Fruit fly (Drosophila melanogaster): ENCODE results near the gene CG32816.

CG32816 gene

DNA sequence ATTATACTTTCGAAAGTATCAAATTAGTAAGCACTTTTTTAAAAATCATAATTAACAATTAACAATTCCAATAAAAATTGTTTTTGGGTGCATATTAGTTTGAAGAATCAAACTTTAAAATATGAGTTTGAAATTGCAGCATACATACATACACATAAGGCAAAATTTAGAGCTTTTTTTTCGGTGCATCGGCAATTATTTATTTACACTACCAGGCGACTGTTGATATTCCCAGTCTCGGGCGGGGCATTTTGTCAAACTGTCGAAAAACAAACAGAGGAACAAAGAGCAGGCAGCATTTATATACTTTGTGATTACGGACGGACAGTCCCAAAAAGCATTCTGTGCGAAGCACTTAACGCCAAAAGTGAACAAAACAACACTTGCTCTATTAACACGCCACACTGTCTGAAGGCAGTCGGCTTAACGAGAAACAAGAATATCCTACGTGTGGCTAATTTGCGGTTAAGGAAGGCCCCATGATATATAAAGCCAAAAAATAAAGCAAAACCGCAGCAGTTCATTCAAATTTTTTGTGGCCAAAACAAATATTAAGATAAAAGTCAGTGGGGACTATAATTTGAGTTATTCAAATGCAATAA, 108.4 kb downstream of the CG32816 start:
- TF ChIP-seq CG8478 (optimal IDR thresholded peaks at IDR 0.05) (no peak), Dll (optimal IDR thresholded peaks at IDR 0.05) (no peak), psq (optimal IDR thresholded peaks at IDR 0.05) (no peak), EcR (GFP tag; optimal IDR thresholded peaks at IDR 0.05) (no peak), usp (GFP tag; optimal IDR thresholded peaks at IDR 0.05) (no peak), pan (optimal IDR thresholded peaks at IDR 0.05) (no peak)

DNA sequence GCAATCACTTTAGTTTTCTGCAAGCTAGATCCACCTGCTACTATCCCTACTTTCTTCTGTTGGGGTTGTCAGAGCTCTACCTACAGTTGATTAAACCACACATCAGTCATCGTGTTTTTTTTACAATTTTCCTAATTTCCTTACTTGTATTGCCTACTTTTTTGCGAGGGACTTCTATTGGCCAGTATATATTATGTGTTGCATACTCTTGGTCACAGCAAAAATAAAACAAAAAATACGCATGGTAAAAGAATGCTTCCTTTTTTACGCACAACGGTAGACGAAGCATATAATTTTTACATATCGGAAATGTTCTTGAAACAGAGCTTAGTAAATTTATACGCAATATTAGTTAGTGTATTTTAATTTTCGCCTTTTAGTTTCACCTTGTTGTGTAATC, 109.1 kb downstream of the CG32816 start:
- TF ChIP-seq psq (optimal IDR thresholded peaks at IDR 0.05): no peak
- TF ChIP-seq EcR (GFP tag; optimal IDR thresholded peaks at IDR 0.05): no peak
- no peak for TF ChIP-seq Dll (optimal IDR thresholded peaks at IDR 0.05)
- no peak for TF ChIP-seq CG8478 (optimal IDR thresholded peaks at IDR 0.05)
- TF ChIP-seq usp (GFP tag; optimal IDR thresholded peaks at IDR 0.05): no peak
- no peak for TF ChIP-seq pan (optimal IDR thresholded peaks at IDR 0.05)

DNA sequence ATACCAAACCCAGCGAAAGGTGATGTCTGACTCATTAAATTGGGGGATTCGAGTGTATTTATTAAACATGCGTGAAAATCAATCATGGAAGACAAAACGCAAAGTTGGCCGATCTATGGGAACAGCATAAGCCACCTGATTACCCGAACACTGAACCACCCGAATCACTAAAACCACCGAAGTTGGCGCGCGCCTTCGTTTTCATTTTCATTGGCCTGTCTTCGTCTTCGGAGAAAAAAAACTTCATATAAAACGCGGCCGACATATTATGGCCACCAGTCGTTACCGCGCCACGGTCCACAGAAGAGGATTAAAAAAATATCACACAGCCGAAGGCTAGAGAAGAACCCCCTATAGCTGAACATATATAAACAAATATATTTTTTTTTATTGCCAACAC, 114.3 kb downstream of the CG32816 start, which contains the start of gene y:
y (plus strand) TSS at position 278 of the 400 bp plus-strand sequence.
- TF ChIP-seq Dll (optimal IDR thresholded peaks at IDR 0.05): no peak
- no peak for TF ChIP-seq psq (optimal IDR thresholded peaks at IDR 0.05)
- no peak for TF ChIP-seq usp (GFP tag; optimal IDR thresholded peaks at IDR 0.05)
- TF ChIP-seq EcR (GFP tag; optimal IDR thresholded peaks at IDR 0.05): no peak
- TF ChIP-seq pan (optimal IDR thresholded peaks at IDR 0.05): no peak
- TF ChIP-seq CG8478 (optimal IDR thresholded peaks at IDR 0.05): no peak

DNA sequence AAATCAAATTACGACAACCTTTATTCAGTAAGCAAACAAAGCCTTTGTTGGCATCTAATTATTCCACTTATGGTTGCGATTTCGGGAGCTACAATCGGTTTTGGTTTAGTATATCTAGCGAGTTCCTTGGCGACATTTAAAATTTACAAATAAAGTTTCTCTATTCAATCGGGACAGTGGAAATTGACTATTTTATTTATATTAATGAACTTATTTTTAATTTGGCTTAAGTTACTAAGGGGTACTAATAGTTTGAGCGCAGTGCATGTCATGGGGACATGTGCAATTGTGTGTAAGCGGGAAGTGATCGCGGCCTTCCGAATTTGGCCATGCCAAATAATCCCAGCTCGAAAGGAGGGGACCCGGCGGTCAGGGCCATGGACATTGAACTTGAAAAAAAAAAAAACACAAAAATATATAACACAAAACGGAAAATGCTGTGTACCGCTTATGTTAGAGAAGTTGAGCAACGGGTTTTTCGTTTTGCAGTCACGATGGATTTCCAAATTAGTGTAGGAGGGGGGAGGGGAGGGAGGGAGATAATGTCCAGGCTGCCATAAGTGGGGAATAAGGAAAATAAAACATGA, 116.5 kb downstream of the CG32816 start:
- no peak for TF ChIP-seq pan (optimal IDR thresholded peaks at IDR 0.05)
- no peak for TF ChIP-seq CG8478 (optimal IDR thresholded peaks at IDR 0.05)
- no peak for TF ChIP-seq usp (GFP tag; optimal IDR thresholded peaks at IDR 0.05)
- TF ChIP-seq EcR (GFP tag; optimal IDR thresholded peaks at IDR 0.05): no peak
- TF ChIP-seq psq (optimal IDR thresholded peaks at IDR 0.05): no peak
- TF ChIP-seq Dll (optimal IDR thresholded peaks at IDR 0.05): no peak

DNA sequence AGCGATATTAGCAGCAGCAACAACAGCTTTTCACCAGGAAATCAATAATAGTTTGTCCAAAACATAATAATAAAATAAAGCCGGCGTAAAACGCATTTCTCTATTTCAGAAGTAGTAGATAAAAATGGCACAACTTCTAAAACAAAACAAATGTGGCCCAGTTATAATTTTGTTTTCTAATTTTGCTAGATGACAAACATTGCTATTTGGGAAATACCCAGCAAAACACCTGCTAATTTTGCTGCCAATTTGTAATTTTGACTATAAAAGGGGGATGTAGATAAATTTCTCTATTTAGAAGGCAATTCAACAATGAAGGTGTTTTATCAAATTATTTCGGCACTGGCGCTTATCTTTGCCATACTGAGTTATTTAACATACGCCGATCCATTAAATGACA, 117.8 kb downstream of the CG32816 start, which contains the start of gene CG43182:
CG43182 (plus strand) TSS at position 301 of the 400 bp plus-strand sequence.
- TF ChIP-seq Dll (optimal IDR thresholded peaks at IDR 0.05) (no peak), psq (optimal IDR thresholded peaks at IDR 0.05) (no peak), EcR (GFP tag; optimal IDR thresholded peaks at IDR 0.05) (no peak), usp (GFP tag; optimal IDR thresholded peaks at IDR 0.05) (no peak), CG8478 (optimal IDR thresholded peaks at IDR 0.05) (no peak), pan (optimal IDR thresholded peaks at IDR 0.05) (no peak)

DNA sequence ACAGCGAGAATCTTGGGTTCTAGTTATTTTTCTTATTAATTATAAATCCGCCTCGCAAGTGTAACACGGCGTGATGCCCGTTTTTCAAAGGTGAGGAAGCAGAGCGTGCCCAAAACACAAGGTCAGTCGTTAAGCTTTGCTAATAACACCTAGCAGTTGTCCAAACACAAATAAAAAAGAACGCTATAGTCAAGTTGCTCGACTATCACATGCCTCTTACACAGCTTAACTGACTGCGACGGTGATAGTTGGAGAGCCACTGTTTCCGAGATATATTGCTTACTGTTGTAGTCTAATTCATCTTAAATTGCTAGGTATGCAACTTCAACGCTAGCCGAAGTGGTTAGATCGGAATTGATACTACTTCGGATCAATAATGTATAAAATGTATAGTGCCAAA, 118.9 kb downstream of the CG32816 start:
- TF ChIP-seq EcR (GFP tag; optimal IDR thresholded peaks at IDR 0.05) (no peak), CG8478 (optimal IDR thresholded peaks at IDR 0.05) (no peak), usp (GFP tag; optimal IDR thresholded peaks at IDR 0.05) (no peak), psq (optimal IDR thresholded peaks at IDR 0.05) (no peak), pan (optimal IDR thresholded peaks at IDR 0.05) (no peak), Dll (optimal IDR thresholded peaks at IDR 0.05) (no peak)

DNA sequence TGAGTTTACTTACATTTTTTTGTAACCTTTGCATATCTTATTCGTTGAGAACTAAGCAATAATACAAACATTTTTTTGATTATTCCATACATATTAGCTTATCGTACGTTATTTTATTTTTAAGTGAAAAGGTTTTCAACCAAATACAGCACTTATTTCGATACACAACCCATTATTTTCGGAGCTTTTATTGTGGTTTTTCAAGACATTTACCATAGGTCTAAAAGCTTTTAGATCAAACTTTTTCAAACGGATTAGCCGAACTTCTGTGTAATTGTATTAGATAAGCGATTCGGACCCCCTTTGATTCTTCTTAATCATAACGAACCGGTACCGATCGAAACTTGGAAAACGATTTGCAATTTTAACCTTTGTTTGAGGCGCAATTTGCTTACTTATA, 119.6 kb downstream of the CG32816 start:
- no peak for TF ChIP-seq pan (optimal IDR thresholded peaks at IDR 0.05)
- no peak for TF ChIP-seq usp (GFP tag; optimal IDR thresholded peaks at IDR 0.05)
- TF ChIP-seq Dll (optimal IDR thresholded peaks at IDR 0.05): no peak
- no peak for TF ChIP-seq EcR (GFP tag; optimal IDR thresholded peaks at IDR 0.05)
- TF ChIP-seq CG8478 (optimal IDR thresholded peaks at IDR 0.05): no peak
- no peak for TF ChIP-seq psq (optimal IDR thresholded peaks at IDR 0.05)

DNA sequence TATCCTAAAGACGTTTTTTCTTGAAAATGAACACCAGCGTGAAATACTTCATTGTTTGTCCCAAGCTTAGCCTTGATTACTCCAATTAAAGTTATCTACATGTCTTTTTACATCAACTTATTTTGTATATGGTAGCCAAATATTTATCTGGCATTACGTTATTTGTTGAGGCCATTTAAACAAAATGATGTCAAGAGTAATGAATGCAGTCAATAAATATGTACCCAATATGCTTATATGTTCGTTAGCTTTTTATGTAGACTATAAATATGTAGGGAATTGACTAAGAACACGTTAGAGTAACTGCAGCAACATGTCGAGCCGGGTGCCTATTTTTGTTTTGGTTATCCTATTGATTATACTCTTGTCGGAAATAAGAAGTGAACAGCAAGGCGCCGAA, 120.3 kb downstream of the CG32816 start, which contains the start of gene CG43181:
CG43181 (plus strand) TSS at position 301 of the 400 bp plus-strand sequence.
- no peak for TF ChIP-seq EcR (GFP tag; optimal IDR thresholded peaks at IDR 0.05)
- TF ChIP-seq psq (optimal IDR thresholded peaks at IDR 0.05): no peak
- no peak for TF ChIP-seq CG8478 (optimal IDR thresholded peaks at IDR 0.05)
- TF ChIP-seq Dll (optimal IDR thresholded peaks at IDR 0.05): no peak

DNA sequence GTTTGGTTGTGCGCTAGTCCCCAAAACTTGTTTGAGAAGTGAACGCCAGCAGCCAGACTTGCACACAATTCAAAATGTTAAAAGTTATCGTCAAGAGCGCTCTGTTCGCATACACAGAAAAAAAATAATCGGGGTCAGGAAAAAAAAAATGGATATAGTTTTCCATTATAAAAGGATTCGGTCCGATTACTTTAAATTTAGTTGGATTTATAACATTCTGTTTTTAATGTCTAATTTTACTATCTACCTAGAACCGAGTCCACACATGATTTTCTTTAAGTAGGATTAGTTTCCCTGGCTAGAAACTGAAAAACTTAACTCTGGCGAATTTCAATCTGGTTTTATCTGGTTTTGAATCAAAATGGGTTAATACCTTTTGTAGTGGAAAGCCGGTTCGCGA, 125.3 kb downstream of the CG32816 start:
- TF ChIP-seq psq (optimal IDR thresholded peaks at IDR 0.05): no peak

DNA sequence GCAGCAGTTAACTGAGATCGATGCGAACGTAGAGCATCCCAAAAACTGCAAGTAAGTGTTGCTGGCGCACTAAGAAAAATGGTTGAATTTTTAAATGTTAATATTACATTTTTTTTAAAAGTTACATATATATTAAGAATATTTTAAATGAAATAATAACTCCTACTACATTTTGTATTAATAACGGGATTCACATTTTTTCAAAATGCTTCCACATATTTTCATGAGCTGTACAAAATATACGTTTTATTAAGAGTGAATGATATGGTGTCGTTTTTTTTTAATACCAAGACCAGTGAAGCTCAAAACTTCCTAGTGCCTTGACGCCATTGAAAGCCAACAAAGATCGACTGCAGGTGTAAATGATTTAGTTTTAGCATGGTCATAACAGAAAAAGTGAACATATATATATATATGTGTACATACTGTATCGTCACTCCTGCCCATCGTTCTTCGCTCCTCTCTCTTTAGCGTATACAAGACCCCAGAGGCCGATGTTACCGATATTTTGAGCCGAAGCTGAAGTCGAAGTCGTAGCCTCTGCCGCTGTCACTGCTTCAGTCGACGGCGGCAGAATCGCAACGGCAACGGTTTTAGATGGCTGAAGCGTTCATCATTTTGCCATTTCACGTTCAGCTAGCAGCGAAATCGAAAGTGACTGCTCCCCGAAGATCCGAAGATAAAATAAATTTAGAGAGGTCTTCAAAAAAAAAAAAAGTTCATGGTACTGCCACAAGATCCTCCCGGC, 127.9 kb downstream of the CG32816 start:
- no peak for TF ChIP-seq usp (GFP tag; optimal IDR thresholded peaks at IDR 0.05)
- no peak for TF ChIP-seq pan (optimal IDR thresholded peaks at IDR 0.05)
- TF ChIP-seq Dll (optimal IDR thresholded peaks at IDR 0.05): no peak
- no peak for TF ChIP-seq CG8478 (optimal IDR thresholded peaks at IDR 0.05)
- no peak for TF ChIP-seq EcR (GFP tag; optimal IDR thresholded peaks at IDR 0.05)
- TF ChIP-seq psq (optimal IDR thresholded peaks at IDR 0.05): no peak

DNA sequence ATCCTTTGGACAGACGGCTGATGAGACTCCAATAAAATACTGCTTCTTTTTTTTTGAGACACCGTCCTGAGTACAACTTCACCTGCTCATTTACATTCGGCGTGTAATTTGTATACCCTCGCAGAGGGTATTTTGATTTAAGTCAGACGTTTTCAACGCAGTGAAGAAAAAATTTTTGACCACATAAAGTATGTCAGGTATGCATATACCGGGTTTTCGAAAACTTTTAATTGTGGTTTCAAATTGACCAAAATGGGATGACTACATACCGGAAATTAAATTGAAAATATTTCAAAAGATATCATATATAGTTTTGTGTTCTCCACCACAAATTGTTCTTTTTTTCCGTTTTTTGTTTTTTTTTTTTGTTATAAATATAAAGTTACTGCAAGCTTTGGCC, 129.7 kb downstream of the CG32816 start:
- TF ChIP-seq pan (optimal IDR thresholded peaks at IDR 0.05): no peak
- TF ChIP-seq psq (optimal IDR thresholded peaks at IDR 0.05): no peak
- TF ChIP-seq EcR (GFP tag; optimal IDR thresholded peaks at IDR 0.05): no peak
- TF ChIP-seq CG8478 (optimal IDR thresholded peaks at IDR 0.05): no peak
- TF ChIP-seq Dll (optimal IDR thresholded peaks at IDR 0.05): no peak
- no peak for TF ChIP-seq usp (GFP tag; optimal IDR thresholded peaks at IDR 0.05)

DNA sequence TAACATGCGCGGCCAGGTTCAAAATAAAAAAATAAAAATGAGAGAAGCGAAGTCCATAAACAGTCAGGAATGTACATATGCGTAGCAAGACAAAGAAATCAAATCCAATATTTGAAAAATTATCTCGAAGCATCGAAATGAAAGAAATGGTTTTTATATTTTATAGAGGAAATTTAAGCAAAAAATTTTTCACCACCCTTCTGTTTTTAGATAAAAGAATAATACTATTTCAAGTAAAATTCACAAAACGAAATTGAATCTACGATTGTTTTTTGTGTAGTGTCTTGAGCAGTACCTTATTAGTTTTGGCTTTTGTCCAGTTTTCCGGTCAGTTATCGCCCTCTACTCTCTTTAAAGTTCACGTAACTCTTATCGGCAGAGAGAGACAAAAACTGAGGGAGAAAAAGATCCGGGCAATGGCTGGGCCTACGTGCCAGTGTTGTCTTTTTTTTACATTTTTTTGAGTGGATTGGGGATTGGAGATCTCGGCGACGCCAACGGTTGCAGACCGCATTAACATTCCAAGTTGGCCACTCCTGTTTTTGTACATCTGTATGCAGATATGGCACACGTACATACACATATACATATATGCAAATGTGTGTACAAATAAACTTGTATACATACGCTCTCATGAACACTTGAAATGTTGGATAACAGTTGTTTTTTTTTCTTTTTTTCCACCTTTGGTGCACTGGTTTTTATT, 130.5 kb downstream of the CG32816 start:
- TF ChIP-seq CG8478 (optimal IDR thresholded peaks at IDR 0.05) (no peak), Dll (optimal IDR thresholded peaks at IDR 0.05) (no peak), psq (optimal IDR thresholded peaks at IDR 0.05) (no peak), pan (optimal IDR thresholded peaks at IDR 0.05) (no peak), EcR (GFP tag; optimal IDR thresholded peaks at IDR 0.05) (no peak), usp (GFP tag; optimal IDR thresholded peaks at IDR 0.05) (no peak)
